Fruit fly (Drosophila melanogaster): ENCODE measurements around the gene CG11585.

Gene CG11585

DNA sequence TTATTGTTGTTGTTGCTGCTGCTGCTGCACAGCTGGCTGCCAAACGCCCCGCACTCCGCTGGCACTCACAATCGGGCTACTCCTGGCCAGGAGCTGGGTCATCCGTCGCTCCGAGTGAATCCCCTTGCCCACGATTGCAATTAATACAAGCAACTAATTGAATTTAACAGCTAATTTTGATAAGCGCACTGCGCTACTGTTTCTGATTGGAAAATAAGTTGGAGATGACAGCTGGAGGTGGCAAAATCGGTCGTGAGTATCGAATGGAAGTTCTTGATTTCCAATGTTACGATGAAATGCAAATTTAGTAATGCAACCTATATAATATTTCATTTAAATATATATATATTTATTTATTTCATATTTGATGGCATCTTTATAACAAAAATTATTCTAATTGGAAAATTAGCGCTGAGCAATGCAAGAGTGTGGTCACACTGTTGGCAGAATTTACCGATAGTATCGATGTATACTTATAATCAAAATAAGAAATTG lies 44.6 kb downstream of the CG11585 start, which contains the start of gene CG42271 (continued):
- TF ChIP-seq CG2712 (tag; optimal IDR thresholded peaks at IDR 0.05) (peak; percentile 63), Taf1 (GFP tag; IDR thresholded peaks at IDR 0.05) (no peak), ken (GFP tag; IDR thresholded peaks at IDR 0.05) (no peak), ci (GFP tag; IDR thresholded peaks at IDR 0.05) (0 out of 3 replicates have a peak, but pooled peaks have one; percentile 9), run (tag; optimal IDR thresholded peaks at IDR 0.05) (no peak), Sry-β (GFP tag; optimal IDR thresholded peaks at IDR 0.05) (peak; percentile 55), Poxn (GFP tag; IDR thresholded peaks at IDR 0.05) (no peak), CG1603 (tag; optimal IDR thresholded peaks at IDR 0.05) (no peak), CG3407 (GFP tag; optimal IDR thresholded peaks at IDR 0.05) (no peak), CG15601 (tag; optimal IDR thresholded peaks at IDR 0.05) (peak; percentile 41), CG3163 (GFP tag; optimal IDR thresholded peaks at IDR 0.05) (no peak), zf30C (GFP tag; optimal IDR thresholded peaks at IDR 0.05) (no peak), unc-4 (GFP tag; IDR thresholded peaks at IDR 0.05; ENCODE audit: partially characterized antibody) (peak; percentile 96), tll (GFP tag; optimal IDR thresholded peaks at IDR 0.05) (no peak), CG11093 (GFP tag; IDR thresholded peaks at IDR 0.05) (no peak), nau (GFP tag; optimal IDR thresholded peaks at IDR 0.05) (no peak), vvl (GFP tag; IDR thresholded peaks at IDR 0.05) (no peak), CG4730 (GFP tag; IDR thresholded peaks at IDR 0.05) (no peak), CG13296 (GFP tag; optimal IDR thresholded peaks at IDR 0.05) (no peak), Pdp1 (GFP tag; optimal IDR thresholded peaks at IDR 0.05) (no peak), Oaz (GFP tag; IDR thresholded peaks at IDR 0.05) (no peak), Sry-δ (GFP tag; optimal IDR thresholded peaks at IDR 0.05) (peak; percentile 74), dimm (GFP tag; IDR thresholded peaks at IDR 0.05) (no peak), btn (GFP tag; optimal IDR thresholded peaks at IDR 0.05) (no peak), CG8478 (optimal IDR thresholded peaks at IDR 0.05) (no peak), HHEX (GFP tag; optimal IDR thresholded peaks at IDR 0.05) (peak; percentile 8), CG4360 (GFP tag; IDR thresholded peaks at IDR 0.05) (peak; percentile 86), wor (GFP tag; IDR thresholded peaks at IDR 0.05) (no peak), CG33213 (GFP tag; optimal IDR thresholded peaks at IDR 0.05) (no peak), CG3847 (GFP tag; IDR thresholded peaks at IDR 0.05) (peak; percentile 48), Tbp (GFP tag; optimal IDR thresholded peaks at IDR 0.05) (no peak), E2f1 (GFP tag; IDR thresholded peaks at IDR 0.05) (no peak), HLH54F (GFP tag; optimal IDR thresholded peaks at IDR 0.05) (no peak), Opbp (GFP tag; IDR thresholded peaks at IDR 0.05; ENCODE audit: partially characterized antibody) (peak; percentile 85), CG6689 (GFP tag; IDR thresholded peaks at IDR 0.05) (0 out of 2 replicates have a peak, but pooled peaks have one; percentile 12), fd64A (GFP tag; optimal IDR thresholded peaks at IDR 0.05) (no peak), CG3838 (GFP tag; optimal IDR thresholded peaks at IDR 0.05) (no peak), odd (GFP tag; optimal IDR thresholded peaks at IDR 0.05) (peak; percentile 7), ranshi (GFP tag; IDR thresholded peaks at IDR 0.05) (no peak), CG34422 (GFP tag; IDR thresholded peaks at IDR 0.05) (no peak), emc (GFP tag; optimal IDR thresholded peaks at IDR 0.05) (no peak), ATbp (GFP tag; optimal IDR thresholded peaks at IDR 0.05) (no peak), Bgb (GFP tag; IDR thresholded peaks at IDR 0.05; ENCODE audit: partially characterized antibody) (peak; percentile 85), Sox100B (GFP tag; optimal IDR thresholded peaks at IDR 0.05) (no peak), klu (GFP tag; IDR thresholded peaks at IDR 0.05) (no peak), repo (GFP tag; optimal IDR thresholded peaks at IDR 0.05) (no peak), gcm2 (GFP tag; optimal IDR thresholded peaks at IDR 0.05) (no peak), CG2199 (GFP tag; IDR thresholded peaks at IDR 0.05) (no peak), CG6765 (GFP tag; optimal IDR thresholded peaks at IDR 0.05) (no peak), chif (GFP tag; optimal IDR thresholded peaks at IDR 0.05) (no peak), CG4404 (GFP tag; IDR thresholded peaks at IDR 0.05) (no peak; the same call in 1 of the 2 replicates), CG12236 (GFP tag; optimal IDR thresholded peaks at IDR 0.05) (no peak)
